Fruit fly (Drosophila melanogaster) whole organism, prepupa: ENCODE data around the gene CG9257.
A peak's percentile ranks its signal among the peaks of the same experiment; 100 is the strongest.

Source experiments
- Blimp-1 ChIP-seq: fragments of 200-800 bp; sonication (Bioruptor generic); optimal IDR thresholded peaks from 3 replicates; lab custom pipeline; 2017; ENCODE audit warnings: missing biosample characterization, missing genetic modification characterization, mild to moderate bottlenecking, moderate library complexity, missing genetic modification reagents
- CG10631 ChIP-seq: fragments of 200-800 bp; sonication (Bioruptor generic); optimal IDR thresholded peaks from 2 replicates; lab custom pipeline; 2016; ENCODE audit warnings: missing biosample characterization, missing genetic modification characterization
- CG10669 ChIP-seq: fragments of 200-800 bp; sonication (Bioruptor generic); optimal IDR thresholded peaks from 3 replicates; lab custom pipeline; 2018; ENCODE audit warnings: missing biosample characterization, mild to moderate bottlenecking, missing genetic modification characterization, moderate library complexity
- CG11294 ChIP-seq: fragments of 200-800 bp; sonication (Bioruptor generic); IDR thresholded peaks from 2 replicates; pipeline ENCODE4 v1.3.6; 2022; ENCODE audit warnings: missing biosample characterization, missing genetic modification characterization
- CG11902 ChIP-seq: fragments of 200-800 bp; sonication (Bioruptor generic); optimal IDR thresholded peaks from 3 replicates; lab custom pipeline; 2016; ENCODE audit warnings: missing biosample characterization, missing genetic modification characterization
- CG15336 ChIP-seq: fragments of 200-800 bp; sonication (Bioruptor generic); IDR thresholded peaks from 2 replicates; pipeline ENCODE4 v1.3.6; 2022; ENCODE audit warnings: missing biosample characterization, missing genetic modification characterization
- CG16779 ChIP-seq: fragments of 200-800 bp; sonication (Bioruptor generic); optimal IDR thresholded peaks from 3 replicates; lab custom pipeline; 2017; ENCODE audit warnings: missing biosample characterization, mild to moderate bottlenecking, missing genetic modification characterization
- CG3032 ChIP-seq: fragments of 200-800 bp; optimal IDR thresholded peaks from 2 replicates; lab custom pipeline; 2019; ENCODE audit warnings: missing biosample characterization, mild to moderate bottlenecking, missing genetic modification characterization, moderate library complexity
- CG32006 ChIP-seq: fragments of 200-800 bp; sonication (Bioruptor generic); optimal IDR thresholded peaks from 3 replicates; lab custom pipeline; 2017; ENCODE audit warnings: missing biosample characterization, mild to moderate bottlenecking, missing genetic modification characterization
- CG34406 ChIP-seq: fragments of 200-800 bp; sonication (Bioruptor generic); optimal IDR thresholded peaks from 3 replicates; lab custom pipeline; 2016; ENCODE audit warnings: missing biosample characterization, missing genetic modification characterization
- CG6163 ChIP-seq: fragments of 200-800 bp; sonication (Bioruptor generic); IDR thresholded peaks from 3 replicates; pipeline ENCODE4 v1.3.6; 2022; ENCODE audit warnings: missing biosample characterization, missing genetic modification characterization
- CG6276 ChIP-seq: fragments of 200-800 bp; sonication (Bioruptor generic); optimal IDR thresholded peaks from 2 replicates; lab custom pipeline; 2017; ENCODE audit warnings: missing biosample characterization, mild to moderate bottlenecking, missing genetic modification characterization
- CG6808 ChIP-seq: fragments of 200-800 bp; sonication (Bioruptor generic); optimal IDR thresholded peaks from 3 replicates; lab custom pipeline; 2017; ENCODE audit warnings: missing biosample characterization, missing genetic modification characterization, mild to moderate bottlenecking, moderate library complexity, missing genetic modification reagents
- CG6854 ChIP-seq: fragments of 200-800 bp; sonication (Bioruptor generic); optimal IDR thresholded peaks from 2 replicates; lab custom pipeline; 2017; ENCODE audit warnings: missing biosample characterization, mild to moderate bottlenecking, missing genetic modification characterization
- CG7368 ChIP-seq: fragments of 200-800 bp; sonication (Bioruptor generic); optimal IDR thresholded peaks from 3 replicates; lab custom pipeline; 2016; ENCODE audit warnings: missing biosample characterization, missing genetic modification characterization
- CG8119 ChIP-seq: fragments of 200-800 bp; sonication (Bioruptor generic); IDR thresholded peaks from 3 replicates; pipeline ENCODE4 v1.3.6; 2022; ENCODE audit warnings: missing biosample characterization, missing genetic modification characterization
- CG8632 ChIP-seq: fragments of 200-800 bp; sonication (Bioruptor generic); optimal IDR thresholded peaks from 3 replicates; lab custom pipeline; 2016; ENCODE audit warnings: missing biosample characterization, missing genetic modification characterization
- Eip75B ChIP-seq: fragments of 200-800 bp; sonication (Bioruptor generic); optimal IDR thresholded peaks from 3 replicates; lab custom pipeline; 2016; ENCODE audit warnings: missing biosample characterization, missing genetic modification characterization
- Eip78C ChIP-seq: fragments of 200-800 bp; sonication (Bioruptor generic); peaks from one replicate; lab custom pipeline; 2016; ENCODE audit warnings: missing biosample characterization, missing genetic modification characterization
- Eip93F ChIP-seq: fragments of 200-800 bp; sonication (Bioruptor generic); optimal IDR thresholded peaks from 2 replicates; lab custom pipeline; 2016; ENCODE audit warnings: missing biosample characterization, mild to moderate bottlenecking, missing genetic modification characterization
- Ets96B ChIP-seq: fragments of 200-800 bp; optimal IDR thresholded peaks from 2 replicates; lab custom pipeline; 2019; ENCODE audit warnings: missing biosample characterization, mild to moderate bottlenecking, missing genetic modification characterization, moderate library complexity
- Hr38 ChIP-seq: sonication (Bioruptor generic); optimal IDR thresholded peaks from 2 replicates; lab custom pipeline; 2016; ENCODE audit warnings: missing biosample characterization, missing genetic modification characterization
- Hr4 ChIP-seq: fragments of 200-800 bp; sonication (Bioruptor generic); optimal IDR thresholded peaks from 3 replicates; lab custom pipeline; 2016; ENCODE audit warnings: missing biosample characterization, missing genetic modification characterization
- Lpt ChIP-seq: fragments of 200-800 bp; sonication (Bioruptor generic); optimal IDR thresholded peaks from 3 replicates; lab custom pipeline; 2016; ENCODE audit warnings: missing biosample characterization, missing genetic modification characterization
- OdsH ChIP-seq: fragments of 200-800 bp; sonication (Bioruptor generic); optimal IDR thresholded peaks from 3 replicates; lab custom pipeline; 2016; ENCODE audit warnings: missing biosample characterization, missing genetic modification characterization
- Sox102F ChIP-seq: fragments of 200-800 bp; sonication (Bioruptor generic); optimal IDR thresholded peaks from 2 replicates; lab custom pipeline; 2016; ENCODE audit warnings: missing biosample characterization, mild to moderate bottlenecking, missing genetic modification characterization
- Sox14 ChIP-seq: fragments of 200-800 bp; sonication (Bioruptor generic); optimal IDR thresholded peaks from 3 replicates; lab custom pipeline; 2016; ENCODE audit warnings: missing biosample characterization, missing genetic modification characterization
- Sox15 ChIP-seq: fragments of 200-800 bp; sonication (Bioruptor generic); optimal IDR thresholded peaks from 3 replicates; lab custom pipeline; 2016; ENCODE audit warnings: missing biosample characterization, missing genetic modification characterization
- achi ChIP-seq: fragments of 200-800 bp; sonication (Bioruptor generic); optimal IDR thresholded peaks from 3 replicates; lab custom pipeline; 2016; ENCODE audit warnings: missing biosample characterization, missing genetic modification characterization
- acj6 ChIP-seq: fragments of 200-800 bp; sonication (Bioruptor generic); optimal IDR thresholded peaks from 3 replicates; lab custom pipeline; 2016; ENCODE audit warnings: missing biosample characterization, missing genetic modification characterization
- cyc ChIP-seq: fragments of 200-800 bp; sonication (Bioruptor generic); optimal IDR thresholded peaks from 3 replicates; lab custom pipeline; 2016; ENCODE audit warnings: missing biosample characterization, missing genetic modification characterization
- dac ChIP-seq: fragments of 200-800 bp; sonication (Bioruptor generic); optimal IDR thresholded peaks from 2 replicates; lab custom pipeline; 2017; ENCODE audit warnings: missing biosample characterization, mild to moderate bottlenecking, missing genetic modification characterization
- eg ChIP-seq: fragments of 200-800 bp; sonication (Bioruptor generic); IDR thresholded peaks from 3 replicates; pipeline ENCODE4 v1.3.6; 2022; ENCODE audit warnings: missing biosample characterization, missing genetic modification characterization
- fkh ChIP-seq: fragments of 200-800 bp; sonication (Bioruptor generic); optimal IDR thresholded peaks from 3 replicates; lab custom pipeline; 2017; ENCODE audit warnings: missing biosample characterization, mild to moderate bottlenecking, missing genetic modification characterization, moderate library complexity
- lz ChIP-seq: fragments of 200-800 bp; sonication (Bioruptor generic); optimal IDR thresholded peaks from 3 replicates; lab custom pipeline; 2016; ENCODE audit warnings: missing biosample characterization, missing genetic modification characterization
- net ChIP-seq: fragments of 200-800 bp; sonication (Bioruptor generic); optimal IDR thresholded peaks from 3 replicates; lab custom pipeline; 2016; ENCODE audit warnings: missing biosample characterization, missing genetic modification characterization
- pdm3 ChIP-seq: fragments of 200-800 bp; sonication (Bioruptor generic); optimal IDR thresholded peaks from 3 replicates; lab custom pipeline; 2016; ENCODE audit warnings: missing biosample characterization, missing genetic modification characterization
- salr ChIP-seq, 2 experiments: fragments of 200-800 bp; sonication (Bioruptor generic); optimal IDR thresholded peaks; 3 replicates each; lab custom pipeline; 2016 to 2018; ENCODE audit warnings: missing biosample characterization in 2 of 2, missing genetic modification characterization in 2 of 2, mild to moderate bottlenecking in 1 of 2
- spab ChIP-seq: fragments of 200-800 bp; sonication (Bioruptor generic); optimal IDR thresholded peaks from 2 replicates; lab custom pipeline; 2017; ENCODE audit warnings: missing biosample characterization, mild to moderate bottlenecking, missing genetic modification characterization, missing genetic modification reagents
- ss ChIP-seq, 2 experiments: fragments of 200-800 bp; sonication (Bioruptor generic); optimal IDR thresholded peaks; 2 replicates in 1 of 2; 3 replicates in 1 of 2; lab custom pipeline; 2017 to 2018; ENCODE audit warnings: mild to moderate bottlenecking in 2 of 2, missing biosample characterization in 2 of 2, missing genetic modification characterization in 2 of 2, moderate library complexity in 1 of 2
- svp ChIP-seq: fragments of 200-800 bp; sonication (Bioruptor generic); peaks from one replicate; lab custom pipeline; 2016; ENCODE audit warnings: missing biosample characterization, missing genetic modification characterization
- vri ChIP-seq: fragments of 200-800 bp; sonication (Bioruptor generic); optimal IDR thresholded peaks from 3 replicates; lab custom pipeline; 2016; ENCODE audit warnings: missing biosample characterization, mild to moderate bottlenecking, missing genetic modification characterization

The CG9257 gene

DNA sequence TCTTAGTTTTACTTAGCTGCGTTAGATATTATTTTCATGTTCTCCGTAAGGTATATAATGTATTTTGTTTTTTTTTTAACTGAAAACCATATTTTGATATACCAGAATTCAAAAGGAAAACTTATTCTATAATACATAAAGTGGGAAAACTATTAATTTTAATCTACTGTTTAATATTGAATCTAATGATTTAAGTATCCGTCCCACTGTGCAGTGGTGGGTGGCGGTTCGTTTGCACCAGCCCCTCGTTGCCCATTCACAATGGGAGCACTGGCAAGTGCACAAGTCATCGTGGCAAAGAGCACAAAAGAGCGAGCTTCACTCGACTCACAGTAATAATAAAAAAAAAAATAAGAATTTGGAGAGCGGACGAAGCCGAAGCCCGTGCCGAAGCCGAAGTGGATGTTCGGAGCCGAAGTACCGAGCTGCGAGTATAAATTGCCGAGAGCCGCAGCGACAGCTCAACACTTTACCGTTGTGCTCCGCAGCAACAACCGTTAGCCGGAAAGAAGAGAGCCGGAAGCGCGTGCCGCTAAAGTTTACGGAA is 6.0 kb upstream of the CG9257 start, which contains the start of gene CG34136 (continued):
- TF ChIP-seq Ets96B (tag; lab: Kevin White, UChicago) (peak; percentile 41), OdsH (GFP tag; lab: Kevin White, UChicago) (peak; percentile 58), Hr4 (peak; percentile 60), CG8632 (peak; percentile 25), svp (GFP tag; lab: Kevin White, UChicago) (peak; percentile 96), CG7368 (peak; percentile 52), ss (GFP tag; optimal IDR thresholded peaks at IDR 0.05; lab: Kevin White, UChicago) (peak; percentile 58 to 80), CG11294 (GFP tag; lab: Robert Waterston, UW) (0 out of 2 replicates have a peak, but pooled peaks have one; percentile 28), spab (peak; percentile 53), Blimp-1 (GFP tag; lab: Kevin White, UChicago) (no peak), CG11902 (GFP tag; lab: Kevin White, UChicago) (no peak), CG10631 (GFP tag; lab: Kevin White, UChicago) (peak; percentile 31), Hr38 (GFP tag; lab: Kevin White, UChicago) (no peak), CG3032 (tag; lab: Kevin White, UChicago) (peak; percentile 51), eg (peak; percentile 85), CG6854 (GFP tag; lab: Kevin White, UChicago) (peak; percentile 47), dac (GFP tag; lab: Kevin White, UChicago) (peak; percentile 37), CG6163 (GFP tag; lab: Robert Waterston, UW) (peak; percentile 87), achi (GFP tag; lab: Kevin White, UChicago) (peak; percentile 36), CG6276 (GFP tag; lab: Kevin White, UChicago) (peak; percentile 71), lz (GFP tag; lab: Kevin White, UChicago) (peak; percentile 36), cyc (peak; percentile 3), Lpt (GFP tag; lab: Kevin White, UChicago) (peak; percentile 27), pdm3 (GFP tag; lab: Kevin White, UChicago) (peak; percentile 38), Sox102F (GFP tag; lab: Kevin White, UChicago) (peak; percentile 59), CG10669 (GFP tag; lab: Kevin White, UChicago) (peak; percentile 53), Sox14 (GFP tag; lab: Kevin White, UChicago) (peak; percentile 15), CG16779 (tag; lab: Kevin White, UChicago) (peak; percentile 70), Eip75B (GFP tag; lab: Kevin White, UChicago) (peak; percentile 49)

DNA sequence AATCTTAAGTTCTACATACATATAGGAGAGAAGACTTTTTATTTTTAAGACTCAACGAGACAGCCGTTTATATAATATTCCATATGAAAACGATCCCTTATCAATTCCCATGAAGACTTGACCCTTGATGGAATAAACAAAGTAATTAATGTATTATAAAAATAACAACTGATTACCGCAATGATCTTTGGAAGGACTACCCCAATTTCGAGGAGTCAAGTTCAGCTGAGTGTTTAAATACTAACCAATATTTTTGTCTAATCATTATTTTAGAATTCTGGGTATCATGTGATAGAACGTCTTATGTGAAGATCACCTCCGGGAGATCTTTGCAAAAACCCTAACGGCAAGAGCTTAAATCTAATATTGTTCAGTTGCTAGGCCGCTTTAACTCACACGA is 4.7 kb upstream of the CG9257 start:
- TF ChIP-seq CG15336: no peak
- no peak for TF ChIP-seq Hr4
- TF ChIP-seq fkh (GFP tag; lab: Kevin White, UChicago): no peak
- TF ChIP-seq svp (GFP tag; lab: Kevin White, UChicago): peak; percentile 96
- no peak for TF ChIP-seq CG32006
- TF ChIP-seq CG10631 (GFP tag; lab: Kevin White, UChicago): no peak
- no peak for TF ChIP-seq salr (GFP tag; optimal IDR thresholded peaks at IDR 0.05; lab: Kevin White, UChicago)
- TF ChIP-seq CG16779 (tag; lab: Kevin White, UChicago): no peak
- no peak for TF ChIP-seq Eip93F (GFP tag; lab: Kevin White, UChicago)
- no peak for TF ChIP-seq CG11294 (GFP tag; lab: Robert Waterston, UW)
- no peak for TF ChIP-seq net (GFP tag; lab: Kevin White, UChicago)
- peak; percentile 33 for TF ChIP-seq vri
- peak; percentile 17 for TF ChIP-seq Eip78C (GFP tag; lab: Kevin White, UChicago)
- no peak for TF ChIP-seq CG6808 (GFP tag; lab: Kevin White, UChicago)
- no peak for TF ChIP-seq Sox15
- no peak for TF ChIP-seq CG8119 (GFP tag; lab: Robert Waterston, UW)
- TF ChIP-seq acj6 (GFP tag; lab: Kevin White, UChicago): no peak
- TF ChIP-seq Hr38 (GFP tag; lab: Kevin White, UChicago): no peak
- TF ChIP-seq CG34406 (GFP tag; lab: Kevin White, UChicago): no peak
- no peak for TF ChIP-seq cyc
- no peak for TF ChIP-seq CG6854 (GFP tag; lab: Kevin White, UChicago)
- TF ChIP-seq Sox14 (GFP tag; lab: Kevin White, UChicago): no peak
- no peak for TF ChIP-seq Ets96B (tag; lab: Kevin White, UChicago)
